Fruit fly (Drosophila melanogaster): ENCODE results near the gene Nmdar2.

The Nmdar2 gene

DNA sequence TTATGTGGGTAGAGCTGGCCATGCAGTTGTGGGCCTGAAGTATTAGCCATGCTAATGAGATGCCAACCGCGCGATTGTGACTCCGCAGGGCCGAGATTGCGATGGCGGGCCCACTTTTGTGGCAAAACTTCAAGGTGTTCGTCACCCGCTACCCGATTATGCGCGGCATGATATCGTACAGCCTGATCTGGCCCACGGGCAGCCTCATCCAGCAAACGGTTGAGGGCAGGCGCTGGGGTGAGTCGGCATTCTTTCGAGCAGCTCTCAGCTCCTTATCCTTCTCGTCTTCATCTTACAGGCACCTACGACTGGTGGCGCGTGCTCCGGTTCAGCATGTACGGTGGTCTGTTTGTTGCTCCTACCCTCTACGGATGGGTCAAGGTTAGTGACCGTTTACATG is 37.9 kb downstream of the Nmdar2 start, which contains the start of gene CG32808:
Gene CG32808, minus strand, starts transcription at position 101 of the 400 bp plus-strand sequence.
- TF ChIP-seq CTCF (optimal IDR thresholded peaks at IDR 0.05) (no peak), CG8478 (optimal IDR thresholded peaks at IDR 0.05) (no peak)

- no peak for TF ChIP-seq CTCF (optimal IDR thresholded peaks at IDR 0.05)
- TF ChIP-seq CG8478 (optimal IDR thresholded peaks at IDR 0.05): no peak
Observed at dm6 chrX:1467382-1467592, 40.3 kb downstream of the Nmdar2 start, which contains the start of gene CG14778. Gene CG14778, plus strand, starts transcription at chrX:1467493.

dm6 chrX:1466505-1467381 is 40.9 kb downstream of the Nmdar2 start:
- no peak for TF ChIP-seq CG8478 (optimal IDR thresholded peaks at IDR 0.05)
- no peak for TF ChIP-seq CTCF (optimal IDR thresholded peaks at IDR 0.05)

dm6 chrX:1465707-1466504 is 41.7 kb downstream of the Nmdar2 start, which contains the start of the genes O-fut2 and CG14777:
Gene O-fut2, minus strand, starts transcription at chrX:1465996.
Gene CG14777, plus strand, starts transcription at chrX:1466134.
- no peak for TF ChIP-seq CTCF (optimal IDR thresholded peaks at IDR 0.05)
- no peak for TF ChIP-seq CG8478 (optimal IDR thresholded peaks at IDR 0.05)

dm6 chrX:1464033-1464432 is 43.6 kb downstream of the Nmdar2 start, which contains the start of gene Ns3:
Gene Ns3, minus strand, starts transcription at chrX:1464220.
- TF ChIP-seq CG8478 (optimal IDR thresholded peaks at IDR 0.05) (no peak), CTCF (optimal IDR thresholded peaks at IDR 0.05) (peak; percentile 3 to 7)

dm6 chrX:1461544-1461943 is 46.1 kb downstream of the Nmdar2 start, which contains the start of gene CG14787:
Gene CG14787, minus strand, starts transcription at chrX:1461676.
- TF ChIP-seq CTCF (optimal IDR thresholded peaks at IDR 0.05) (no peak), CG8478 (optimal IDR thresholded peaks at IDR 0.05) (no peak)

DNA sequence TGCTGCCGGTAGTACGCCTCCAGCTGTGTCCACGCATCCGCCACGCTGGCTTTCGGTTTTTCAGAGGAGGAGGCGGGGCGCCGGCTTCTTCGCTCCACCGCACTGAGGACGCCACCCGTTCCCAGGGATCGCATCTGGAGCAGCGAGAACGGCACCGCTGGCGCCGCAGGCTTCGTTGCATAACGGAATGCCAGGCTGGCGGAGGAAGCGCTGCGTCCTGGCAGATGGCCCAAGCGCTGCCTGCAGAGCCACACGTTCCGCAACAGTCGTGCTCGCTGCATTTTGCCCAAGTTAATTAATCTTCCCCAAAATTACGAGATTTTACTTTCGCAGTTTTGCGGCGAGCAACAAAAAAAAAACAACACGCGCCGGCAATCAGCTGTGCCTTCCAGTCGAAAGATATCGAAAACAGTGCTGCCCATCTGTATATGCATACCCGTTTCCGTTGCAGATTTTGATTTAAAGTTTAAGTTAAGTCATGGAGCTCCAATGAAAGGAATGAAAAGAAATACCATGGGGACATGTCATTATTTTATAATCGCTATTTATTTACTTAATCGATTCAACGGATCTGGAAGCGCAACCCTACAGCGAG is 47.2 kb downstream of the Nmdar2 start, which contains the start of gene Lrpprc2:
Gene Lrpprc2, minus strand, starts transcription at position 340 of the 595 bp plus-strand sequence.
- TF ChIP-seq CTCF (optimal IDR thresholded peaks at IDR 0.05): no peak
- TF ChIP-seq CG8478 (optimal IDR thresholded peaks at IDR 0.05): no peak

- TF ChIP-seq CTCF (optimal IDR thresholded peaks at IDR 0.05) (no peak), CG8478 (optimal IDR thresholded peaks at IDR 0.05) (no peak)
Observed at dm6 chrX:1456954-1457353, 50.7 kb downstream of the Nmdar2 start, which contains the start of gene CG14785. Gene CG14785, minus strand, starts transcription at chrX:1457054.

dm6 chrX:1454837-1455236 is 52.8 kb downstream of the Nmdar2 start:
- TF ChIP-seq CTCF (optimal IDR thresholded peaks at IDR 0.05): no peak
- TF ChIP-seq CG8478 (optimal IDR thresholded peaks at IDR 0.05): no peak

DNA sequence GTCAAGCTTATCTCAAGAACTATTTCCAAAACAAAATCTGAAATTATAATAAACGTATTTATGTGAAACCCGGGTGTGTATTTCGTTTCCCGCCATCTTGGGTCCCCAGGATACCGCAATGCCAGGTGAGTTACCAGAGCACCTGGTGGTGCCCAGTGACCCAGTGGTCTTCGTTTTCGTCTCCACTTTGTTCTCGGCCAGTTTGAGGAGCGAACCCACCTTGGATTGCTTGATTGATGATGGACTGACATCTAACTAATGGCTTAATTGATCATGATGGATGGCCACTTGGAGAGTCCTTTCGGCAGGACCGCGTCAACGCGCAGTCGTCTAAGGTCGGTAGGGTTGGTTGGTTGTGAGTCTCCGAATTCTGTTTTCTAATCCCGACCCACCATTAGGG is 55.5 kb downstream of the Nmdar2 start, which contains the start of gene Gr2a:
Gene Gr2a, plus strand, starts transcription at position 301 of the 400 bp plus-strand sequence.
- TF ChIP-seq CG8478 (optimal IDR thresholded peaks at IDR 0.05) (no peak), CTCF (optimal IDR thresholded peaks at IDR 0.05) (no peak)
